Worm (Caenorhabditis elegans) whole organism, L4 larva: ENCODE measurements around the gene F20G2.3.
A peak's percentile ranks its signal among the peaks of the same experiment; 100 is the strongest.

Source experiments
- F26F4.8 ChIP-seq: fragments of 200-800 bp; sonication (Bioruptor generic); conservative IDR thresholded peaks from 2 replicates; pipeline ENCODE4 v1.3.6; 2022; ENCODE audit warnings: missing genetic modification characterization, missing compliant biosample characterization
- R02D3.7 ChIP-seq: fragments of 150-350 bp; sonication (generic microtip); optimal IDR thresholded peaks from 3 replicates; lab custom pipeline; 2014; ENCODE audit warnings: missing biosample characterization, missing genetic modification characterization
- T26A8.4 ChIP-seq: fragments of 200-800 bp; sonication (Bioruptor generic); IDR thresholded peaks from 2 replicates; pipeline ENCODE4 v1.3.6; 2022; ENCODE audit warnings: missing genetic modification characterization, missing compliant biosample characterization
- Y105C5A.15 ChIP-seq: fragments of 200-800 bp; sonication (Bioruptor generic); IDR thresholded peaks from 2 replicates; pipeline ENCODE4 v1.3.6; 2022; ENCODE audit warnings: missing genetic modification characterization, missing compliant biosample characterization
- Y48G9A.11 ChIP-seq: fragments of 200-800 bp; sonication (Bioruptor generic); IDR thresholded peaks from 2 replicates; pipeline ENCODE4 v1.3.6; 2022; ENCODE audit warnings: missing genetic modification reagents, missing genetic modification characterization, missing compliant biosample characterization
- Y5F2A.4 ChIP-seq: fragments of 200-800 bp; sonication (Bioruptor generic); optimal IDR thresholded peaks from 2 replicates; lab custom pipeline; 2018; ENCODE audit warnings: mild to moderate bottlenecking, missing genetic modification characterization, missing compliant biosample characterization
- ZK337.2 ChIP-seq: fragments of 200-800 bp; sonication (Bioruptor generic); IDR thresholded peaks from 2 replicates; pipeline ENCODE4 v1.3.6; 2022; ENCODE audit warnings: missing genetic modification reagents, missing genetic modification characterization, missing compliant biosample characterization
- aha-1 ChIP-seq: fragments of 150-350 bp; peaks from one replicate; lab custom pipeline; 2014; ENCODE audit warnings: missing biosample characterization, missing genetic modification characterization
- aly-2 ChIP-seq: sonication (generic microtip); optimal IDR thresholded peaks from 2 replicates; lab custom pipeline; 2018; ENCODE audit warnings: missing biosample characterization, missing genetic modification characterization
- ama-1 ChIP-seq: fragments of 150-350 bp; optimal IDR thresholded peaks from 2 replicates; lab custom pipeline; 2014; ENCODE audit warnings: inconsistent platforms, mixed read lengths
- daf-16 ChIP-seq, 3 experiments: sonication (generic microtip); optimal IDR thresholded peaks; 2 replicates each; lab custom pipeline; 2016 to 2017; ENCODE audit warnings: missing genetic modification characterization in 3 of 3, missing genetic modification reagents in 3 of 3, mild to moderate bottlenecking in 2 of 3, missing compliant biosample characterization in 2 of 3, missing biosample characterization in 1 of 3, moderate library complexity in 1 of 3
- daf-19 ChIP-seq: fragments of 200-800 bp; sonication (Bioruptor generic); conservative IDR thresholded peaks from 2 replicates; pipeline ENCODE4 v1.3.6; 2022; ENCODE audit warnings: missing genetic modification characterization, missing compliant biosample characterization
- dmd-6 ChIP-seq: fragments of 200-800 bp; sonication (Bioruptor generic); IDR thresholded peaks from 2 replicates; pipeline ENCODE4 v1.3.6; 2022; ENCODE audit warnings: missing genetic modification reagents, missing genetic modification characterization, missing compliant biosample characterization
- dve-1 ChIP-seq: sonication (generic microtip); optimal IDR thresholded peaks from 2 replicates; lab custom pipeline; 2017; ENCODE audit warnings: antibody characterized with exemption, mild to moderate bottlenecking, missing genetic modification characterization, missing compliant biosample characterization; ENCODE audit not compliant: insufficient read depth
- egl-27 ChIP-seq: sonication (generic microtip); optimal IDR thresholded peaks from 3 replicates; lab custom pipeline; 2017; ENCODE audit warnings: missing biosample characterization, missing genetic modification reagents, missing genetic modification characterization
- egl-43 ChIP-seq: fragments of 200-800 bp; sonication (Bioruptor generic); IDR thresholded peaks from 2 replicates; pipeline ENCODE4 v1.3.6; 2022; ENCODE audit warnings: missing genetic modification reagents, missing genetic modification characterization, missing compliant biosample characterization
- fos-1 ChIP-seq: fragments of 150-350 bp; optimal IDR thresholded peaks from 2 replicates; lab custom pipeline; 2014; ENCODE audit warnings: missing biosample characterization, missing genetic modification characterization
- hlh-11 ChIP-seq: fragments of 200-800 bp; sonication (Bioruptor generic); optimal IDR thresholded peaks from 2 replicates; lab custom pipeline; 2018; ENCODE audit warnings: mild to moderate bottlenecking, missing genetic modification characterization, missing compliant biosample characterization
- hlh-30 ChIP-seq: sonication (generic microtip); optimal IDR thresholded peaks from 2 replicates; lab custom pipeline; 2017; ENCODE audit warnings: antibody characterized with exemption, mild to moderate bottlenecking, missing genetic modification characterization, missing compliant biosample characterization; ENCODE audit not compliant: insufficient read depth
- hmg-1.1 ChIP-seq: fragments of 200-800 bp; sonication (Bioruptor generic); IDR thresholded peaks from 2 replicates; pipeline ENCODE4 v1.3.6; 2022; ENCODE audit warnings: missing genetic modification reagents, missing genetic modification characterization, missing compliant biosample characterization
- lin-1 ChIP-seq: fragments of 200-800 bp; sonication (Bioruptor generic); IDR thresholded peaks from 2 replicates; pipeline ENCODE4 v1.3.6; 2022; ENCODE audit warnings: missing genetic modification reagents, missing genetic modification characterization, missing compliant biosample characterization
- lin-13 ChIP-seq: fragments of 150-350 bp; optimal IDR thresholded peaks from 2 replicates; lab custom pipeline; 2014; ENCODE audit warnings: missing biosample characterization, missing genetic modification reagents, missing genetic modification characterization
- lin-15B ChIP-seq: fragments of 150-350 bp; sonication (generic microtip); optimal IDR thresholded peaks from 3 replicates; lab custom pipeline; 2014; ENCODE audit warnings: missing biosample characterization, missing genetic modification characterization
- lin-39 ChIP-seq: fragments of 150-350 bp; optimal IDR thresholded peaks from 2 replicates; lab custom pipeline; 2014; ENCODE audit warnings: missing biosample characterization, missing genetic modification reagents, missing genetic modification characterization
- mep-1 ChIP-seq: fragments of 150-350 bp; sonication (generic microtip); optimal IDR thresholded peaks from 3 replicates; lab custom pipeline; 2014; ENCODE audit warnings: missing biosample characterization, missing genetic modification characterization
- mes-2 ChIP-seq: sonication (generic microtip); optimal IDR thresholded peaks from 2 replicates; lab custom pipeline; 2016; ENCODE audit warnings: missing genotype, mild to moderate bottlenecking, missing genetic modification characterization, missing compliant biosample characterization; ENCODE audit not compliant: poor library complexity, severe bottlenecking
- mxl-2 ChIP-seq: fragments of 200-800 bp; sonication (Bioruptor generic); conservative IDR thresholded peaks from 2 replicates; pipeline ENCODE4 v1.3.6; 2022; ENCODE audit warnings: missing genetic modification reagents, missing genetic modification characterization, missing compliant biosample characterization
- nhr-102 ChIP-seq: sonication (generic microtip); optimal IDR thresholded peaks from 2 replicates; lab custom pipeline; 2016; ENCODE audit warnings: mild to moderate bottlenecking, missing genetic modification characterization, moderate library complexity, missing compliant biosample characterization
- nhr-28 ChIP-seq: fragments of 150-350 bp; optimal IDR thresholded peaks from 2 replicates; lab custom pipeline; 2014; ENCODE audit warnings: missing biosample characterization, missing genetic modification characterization
- nhr-48 ChIP-seq: sonication (generic microtip); optimal IDR thresholded peaks from 2 replicates; lab custom pipeline; 2016; ENCODE audit warnings: mild to moderate bottlenecking, missing genetic modification characterization, missing compliant biosample characterization
- nhr-6 ChIP-seq: fragments of 150-350 bp; optimal IDR thresholded peaks from 2 replicates; lab custom pipeline; 2014; ENCODE audit warnings: missing biosample characterization, missing genetic modification characterization
- nhr-77 ChIP-seq: fragments of 150-350 bp; optimal IDR thresholded peaks from 2 replicates; lab custom pipeline; 2014; ENCODE audit warnings: missing biosample characterization, missing genetic modification characterization
- php-3 ChIP-seq: fragments of 200-800 bp; sonication (Bioruptor generic); IDR thresholded peaks from 2 replicates; pipeline ENCODE4 v1.3.6; 2022; ENCODE audit warnings: missing genetic modification reagents, missing genetic modification characterization, missing compliant biosample characterization
- pqm-1 ChIP-seq: sonication (generic microtip); optimal IDR thresholded peaks from 2 replicates; lab custom pipeline; 2017; ENCODE audit warnings: missing biosample characterization, missing genetic modification characterization
- set-16 ChIP-seq: fragments of 200-800 bp; sonication (Bioruptor generic); IDR thresholded peaks from 2 replicates; pipeline ENCODE4 v1.3.6; 2022; ENCODE audit warnings: missing genetic modification reagents, missing genetic modification characterization, missing compliant biosample characterization
- spr-1 ChIP-seq: sonication (generic microtip); optimal IDR thresholded peaks from 2 replicates; lab custom pipeline; 2016; ENCODE audit warnings: mild to moderate bottlenecking, missing genetic modification characterization, missing compliant biosample characterization
- unc-39 ChIP-seq: sonication (generic microtip); optimal IDR thresholded peaks from 2 replicates; lab custom pipeline; 2017; ENCODE audit warnings: missing biosample characterization, missing genetic modification characterization
- unc-62 ChIP-seq, 3 experiments: fragments of 150-350 bp in 1 of 3; sonication (generic microtip); optimal IDR thresholded peaks in 2 of 3; peaks in 1 of 3; 1 replicate in 1 of 3; 2 replicates in 2 of 3; lab custom pipeline; 2014 to 2017; ENCODE audit warnings: missing biosample characterization in 3 of 3, missing genetic modification characterization in 3 of 3, missing genetic modification reagents in 3 of 3, missing genotype in 1 of 3
- zip-2 ChIP-seq: fragments of 150-350 bp; optimal IDR thresholded peaks from 2 replicates; lab custom pipeline; 2014; ENCODE audit warnings: missing biosample characterization, missing genetic modification characterization

F20G2.3 gene

DNA sequence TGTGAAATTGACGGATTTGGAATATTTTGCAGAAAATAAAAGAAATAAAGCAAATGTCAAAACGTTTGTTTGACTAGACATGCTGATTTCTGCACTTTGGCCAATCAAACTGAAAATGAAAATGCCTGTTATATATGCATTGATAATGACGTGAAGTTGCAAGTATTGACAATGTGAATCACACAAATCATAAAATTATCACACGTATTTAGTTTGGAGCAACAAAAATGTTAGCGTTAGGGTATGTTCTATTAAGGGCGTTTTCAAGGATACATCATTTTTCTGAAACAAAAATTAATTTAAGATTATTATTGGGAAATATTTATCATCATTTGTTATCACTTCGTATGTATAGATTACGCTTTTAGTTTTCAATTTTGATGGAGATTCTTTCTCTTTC lies 16.5 kb downstream of the F20G2.3 start, which contains the start of gene cld-9 (continued):
- TF ChIP-seq Y48G9A.11 (GFP tag; lab: Robert Waterston, UW) (no peak), egl-43 (no peak), lin-1 (GFP tag; lab: Robert Waterston, UW) (no peak), daf-19 (GFP tag; lab: Robert Waterston, UW) (no peak), nhr-77 (peak; percentile 28), pqm-1 (peak; percentile 51), ZK337.2 (GFP tag; lab: Robert Waterston, UW) (no peak), ama-1 (lab: Kevin White, UChicago) (no peak), mes-2 (tag; lab: Kevin White, UChicago) (no peak), php-3 (0 out of 2 replicates have a peak, but pooled peaks have one; percentile 30), hmg-1.1 (GFP tag; lab: Robert Waterston, UW) (no peak), lin-39 (tag; lab: Kevin White, UChicago) (no peak), T26A8.4 (GFP tag; lab: Robert Waterston, UW) (no peak), lin-15B (tag; lab: Kevin White, UChicago) (no peak)

DNA sequence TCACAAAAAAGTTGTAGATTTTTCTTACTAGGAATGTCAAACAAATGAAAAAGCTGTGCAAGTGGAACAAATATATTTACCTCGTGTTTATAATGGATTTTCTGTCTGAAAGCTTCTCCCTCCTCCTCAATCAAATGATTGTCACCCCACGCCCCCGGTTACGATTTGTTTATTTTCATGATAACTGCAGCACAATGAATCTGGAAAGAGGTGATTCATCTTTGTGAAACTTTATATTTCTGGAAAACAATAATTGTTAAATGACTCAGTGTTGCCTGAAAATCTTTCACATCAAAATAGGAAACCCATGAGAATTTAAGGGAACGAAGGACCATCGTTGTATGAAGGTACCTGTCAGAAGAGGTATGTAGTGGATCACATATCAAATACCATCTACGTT lies 19.6 kb downstream of the F20G2.3 start, which contains the start of gene F35E12.10:
TSS of gene F35E12.10 (minus strand) at position 101 of the 400 bp plus-strand sequence.
- TF ChIP-seq egl-27 (no peak), Y5F2A.4 (GFP tag; lab: Kevin White, UChicago) (no peak), unc-39 (tag; lab: Kevin White, UChicago) (no peak), unc-62 (GFP tag; optimal IDR thresholded peaks at IDR 0.05 in 1 of 2; lab: Kevin White, UChicago) (peak in 1 of 2 experiments; percentile 37), unc-62 (tag; optimal IDR thresholded peaks at IDR 0.05; lab: Kevin White, UChicago) (no peak), aha-1 (tag; lab: Kevin White, UChicago) (peak; percentile 69)

DNA sequence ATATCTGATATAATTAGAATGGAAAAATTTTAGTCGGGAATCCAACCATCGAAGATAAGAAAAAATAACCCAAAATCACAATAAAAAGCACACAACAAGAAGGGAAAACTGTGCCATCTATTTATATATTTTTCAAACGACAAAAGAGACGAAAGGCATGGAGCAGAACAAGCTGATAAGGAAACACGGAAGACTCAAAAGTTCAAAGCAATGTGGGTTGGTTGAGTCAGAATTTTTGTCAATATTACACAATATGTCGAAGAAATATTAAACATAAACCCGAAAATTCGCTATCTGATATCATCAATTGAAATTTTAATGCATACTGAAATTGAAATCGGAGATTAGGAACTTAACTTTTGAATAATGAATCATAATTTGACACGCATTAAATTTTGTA lies 23.4 kb downstream of the F20G2.3 start, which contains the start of gene F35E12.9:
TSS of gene F35E12.9 (minus strand) at position 227 of the 400 bp plus-strand sequence.
- TF ChIP-seq lin-13 (GFP tag; lab: Kevin White, UChicago), result no peak
- no peak for TF ChIP-seq mxl-2 (GFP tag; lab: Robert Waterston, UW)
- TF ChIP-seq nhr-102 (tag; lab: Kevin White, UChicago), result peak; percentile 24
- no peak for TF ChIP-seq Y105C5A.15
- TF ChIP-seq R02D3.7 (tag; lab: Kevin White, UChicago), result no peak
- TF ChIP-seq nhr-28 (tag; lab: Kevin White, UChicago), result peak; percentile 83
- TF ChIP-seq nhr-6 (tag; lab: Kevin White, UChicago), result peak; percentile 45
- TF ChIP-seq lin-39 (tag; lab: Kevin White, UChicago), result no peak
- no peak for TF ChIP-seq hlh-30 (tag; lab: Kevin White, UChicago)
- TF ChIP-seq dve-1 (tag; lab: Kevin White, UChicago), result peak; percentile 87
- no peak for TF ChIP-seq daf-16 (GFP tag; optimal IDR thresholded peaks at IDR 0.05; lab: Kevin White, UChicago)
- peak; percentile 85 for TF ChIP-seq daf-16 (tag; optimal IDR thresholded peaks at IDR 0.05; lab: Kevin White, UChicago)
- no peak for TF ChIP-seq fos-1 (tag; lab: Kevin White, UChicago)
- peak; percentile 33 for TF ChIP-seq nhr-48 (tag; lab: Kevin White, UChicago)
- no peak for TF ChIP-seq spr-1 (tag; lab: Kevin White, UChicago)
- TF ChIP-seq dmd-6 (GFP tag; lab: Robert Waterston, UW), result peak; percentile 81
- peak; percentile 35 for TF ChIP-seq nhr-77
- no peak for TF ChIP-seq aly-2
- TF ChIP-seq aha-1 (tag; lab: Kevin White, UChicago), result peak; percentile 85
- peak; percentile 23 for TF ChIP-seq mep-1 (tag; lab: Kevin White, UChicago)
- peak; percentile 78 for TF ChIP-seq php-3
- peak; percentile 98 for TF ChIP-seq pqm-1
- TF ChIP-seq zip-2, result peak; percentile 16
- peak; percentile 59 for TF ChIP-seq hlh-11 (tag; lab: Kevin White, UChicago)
- TF ChIP-seq F26F4.8 (GFP tag; lab: Robert Waterston, UW), result no peak
- no peak for TF ChIP-seq set-16
- TF ChIP-seq, all 104 proteins: peak for 14
